Fruit fly (Drosophila melanogaster) whole organism, embryonic: ENCODE measurements around the gene DIP2.
A peak's percentile ranks its signal among the peaks of the same experiment; 100 is the strongest.

ENCODE experiments used
- Asciz ChIP-seq: fragments of 200-800 bp; sonication (Bioruptor generic); optimal IDR thresholded peaks from 2 replicates; lab custom pipeline; 2017; ENCODE audit warnings: missing biosample characterization, mild to moderate bottlenecking, missing genetic modification characterization, missing genetic modification reagents
- Atf3 ChIP-seq: fragments of 200-800 bp; sonication (Bioruptor generic); optimal IDR thresholded peaks from 3 replicates; lab custom pipeline; 2016; ENCODE audit warnings: missing biosample characterization, missing genetic modification characterization
- Bteb2 ChIP-seq: fragments of 200-800 bp; sonication (Bioruptor generic); optimal IDR thresholded peaks from 2 replicates; lab custom pipeline; 2016; ENCODE audit warnings: missing biosample characterization, missing genetic modification characterization
- CG10654 ChIP-seq: fragments of 200-800 bp; sonication (Bioruptor generic); optimal IDR thresholded peaks from 2 replicates; lab custom pipeline; 2016; ENCODE audit warnings: missing biosample characterization, missing genetic modification characterization
- CG11398 ChIP-seq: fragments of 200-800 bp; sonication (Bioruptor generic); optimal IDR thresholded peaks from 2 replicates; lab custom pipeline; 2016; ENCODE audit warnings: missing biosample characterization, missing genetic modification characterization
- CG11560 ChIP-seq: fragments of 200-800 bp; sonication (Bioruptor generic); IDR thresholded peaks from 3 replicates; pipeline ENCODE4 v1.3.6; 2022; ENCODE audit warnings: missing biosample characterization, missing genetic modification characterization
- CG15601 ChIP-seq: fragments of 200-800 bp; sonication (Bioruptor generic); optimal IDR thresholded peaks from 3 replicates; lab custom pipeline; 2019; ENCODE audit warnings: missing biosample characterization, mild to moderate bottlenecking, missing genetic modification characterization, moderate library complexity
- CG1647 ChIP-seq: fragments of 200-800 bp; sonication (Bioruptor generic); optimal IDR thresholded peaks from 3 replicates; lab custom pipeline; 2016; ENCODE audit warnings: missing biosample characterization, missing genetic modification characterization
- CG17186 ChIP-seq: fragments of 200-800 bp; sonication (Bioruptor generic); optimal IDR thresholded peaks from 3 replicates; lab custom pipeline; 2017; ENCODE audit warnings: missing biosample characterization, missing genetic modification reagents, missing genetic modification characterization
- CG18599 ChIP-seq: fragments of 200-800 bp; sonication (Bioruptor generic); optimal IDR thresholded peaks from 3 replicates; lab custom pipeline; 2017; ENCODE audit warnings: missing biosample characterization, missing genetic modification characterization, mild to moderate bottlenecking, moderate library complexity, missing genetic modification reagents
- CG18764 ChIP-seq: fragments of 200-800 bp; sonication (Bioruptor generic); optimal IDR thresholded peaks from 3 replicates; lab custom pipeline; 2016; ENCODE audit warnings: missing biosample characterization, missing genetic modification characterization
- CG30431 ChIP-seq: fragments of 200-800 bp; sonication (Bioruptor generic); optimal IDR thresholded peaks from 2 replicates; lab custom pipeline; 2017; ENCODE audit warnings: missing biosample characterization, missing genetic modification characterization
- CG32772 ChIP-seq: fragments of 200-800 bp; sonication (Bioruptor generic); IDR thresholded peaks from 2 replicates; pipeline ENCODE4 v1.3.6; 2022; ENCODE audit warnings: missing biosample characterization, missing genetic modification characterization
- CG3995 ChIP-seq: fragments of 200-800 bp; sonication (Bioruptor generic); optimal IDR thresholded peaks from 3 replicates; lab custom pipeline; 2016; ENCODE audit warnings: missing biosample characterization, missing genetic modification characterization
- CG4707 ChIP-seq: fragments of 200-800 bp; sonication (Bioruptor generic); optimal IDR thresholded peaks from 2 replicates; lab custom pipeline; 2018; ENCODE audit warnings: missing biosample characterization, mild to moderate bottlenecking, missing genetic modification characterization, moderate library complexity
- CG4854 ChIP-seq: fragments of 200-800 bp; sonication (Bioruptor generic); optimal IDR thresholded peaks from 2 replicates; lab custom pipeline; 2016; ENCODE audit warnings: missing biosample characterization, missing genetic modification characterization, inconsistent platforms
- CG5245 ChIP-seq: fragments of 200-800 bp; sonication (Bioruptor generic); optimal IDR thresholded peaks from 3 replicates; lab custom pipeline; 2016; ENCODE audit warnings: missing biosample characterization, missing genetic modification characterization
- CG6175 ChIP-seq: fragments of 200-800 bp; sonication (Bioruptor generic); IDR thresholded peaks from 3 replicates; pipeline ENCODE4 v1.3.6; 2022; ENCODE audit warnings: missing biosample characterization, missing genetic modification characterization
- CG6854 ChIP-seq: fragments of 200-800 bp; sonication (Bioruptor generic); optimal IDR thresholded peaks from 3 replicates; lab custom pipeline; 2017; ENCODE audit warnings: missing biosample characterization, mild to moderate bottlenecking, missing genetic modification characterization
- CG7271 ChIP-seq: fragments of 200-800 bp; sonication (Bioruptor generic); optimal IDR thresholded peaks from 2 replicates; lab custom pipeline; 2018; ENCODE audit warnings: missing biosample characterization, mild to moderate bottlenecking, missing genetic modification characterization, moderate library complexity
- CG8944 ChIP-seq: fragments of 200-800 bp; sonication (Bioruptor generic); optimal IDR thresholded peaks from 3 replicates; lab custom pipeline; 2016; ENCODE audit warnings: missing biosample characterization, missing genetic modification characterization
- Camta ChIP-seq: fragments of 200-800 bp; sonication (Bioruptor generic); optimal IDR thresholded peaks from 2 replicates; lab custom pipeline; 2016; ENCODE audit warnings: missing biosample characterization, missing genetic modification characterization
- Dip3 ChIP-seq: fragments of 200-800 bp; sonication (Bioruptor generic); optimal IDR thresholded peaks from 3 replicates; lab custom pipeline; 2016; ENCODE audit warnings: missing biosample characterization, missing genetic modification characterization
- Dll ChIP-seq: fragments of 200-800 bp; sonication (Bioruptor generic); IDR thresholded peaks from 4 replicates; pipeline ENCODE4 v1.3.6; 2022; ENCODE audit warnings: missing biosample characterization, missing genetic modification characterization; ENCODE audit not compliant: partially characterized antibody
- Dp ChIP-seq: fragments of 200-800 bp; sonication (Bioruptor generic); optimal IDR thresholded peaks from 2 replicates; lab custom pipeline; 2018; ENCODE audit warnings: missing biosample characterization, mild to moderate bottlenecking, missing genetic modification characterization, moderate library complexity
- Drgx ChIP-seq: fragments of 200-800 bp; sonication (Bioruptor generic); IDR thresholded peaks from 2 replicates; pipeline ENCODE4 v1.3.6; 2022; ENCODE audit warnings: missing biosample characterization, missing genetic modification characterization
- Elba2 ChIP-seq: fragments of 200-800 bp; sonication (Bioruptor generic); optimal IDR thresholded peaks from 3 replicates; lab custom pipeline; 2016; ENCODE audit warnings: missing biosample characterization, missing genetic modification characterization
- Fer3 ChIP-seq: fragments of 200-800 bp; sonication (Bioruptor generic); optimal IDR thresholded peaks from 2 replicates; lab custom pipeline; 2018; ENCODE audit warnings: missing biosample characterization, mild to moderate bottlenecking, missing genetic modification characterization, moderate library complexity
- Hmr ChIP-seq: fragments of 200-800 bp; sonication (Bioruptor generic); optimal IDR thresholded peaks from 3 replicates; lab custom pipeline; 2017; ENCODE audit warnings: mild to moderate bottlenecking, missing biosample characterization, missing genetic modification reagents, missing genetic modification characterization
- Lpt ChIP-seq: fragments of >200 bp; optimal IDR thresholded peaks from 2 replicates; lab custom pipeline; 2018; ENCODE audit warnings: missing biosample characterization, missing genetic modification characterization
- NC2β ChIP-seq: fragments of 200-800 bp; sonication (Bioruptor generic); optimal IDR thresholded peaks from 2 replicates; lab custom pipeline; 2016; ENCODE audit warnings: missing biosample characterization, missing genetic modification characterization
- Neu2 ChIP-seq: fragments of 200-800 bp; sonication (Bioruptor generic); optimal IDR thresholded peaks from 3 replicates; lab custom pipeline; 2016; ENCODE audit warnings: missing biosample characterization, missing genetic modification characterization, borderline replicate concordance
- Spps ChIP-seq: fragments of 200-800 bp; sonication (Bioruptor generic); optimal IDR thresholded peaks from 2 replicates; lab custom pipeline; 2018; ENCODE audit warnings: missing biosample characterization, mild to moderate bottlenecking, missing genetic modification characterization
- TFAM ChIP-seq: fragments of 200-800 bp; sonication (Bioruptor generic); optimal IDR thresholded peaks from 2 replicates; lab custom pipeline; 2017; ENCODE audit warnings: missing biosample characterization, missing genetic modification characterization, inconsistent platforms
- Tbp ChIP-seq: fragments of >200 bp; optimal IDR thresholded peaks from 2 replicates; lab custom pipeline; 2018; ENCODE audit warnings: missing biosample characterization, missing genetic modification characterization
- ara ChIP-seq: fragments of 200-800 bp; sonication (Bioruptor generic); IDR thresholded peaks from 2 replicates; pipeline ENCODE4 v1.3.6; 2022; ENCODE audit warnings: missing biosample characterization, missing genetic modification characterization
- chm ChIP-seq: fragments of 200-800 bp; sonication (Bioruptor generic); IDR thresholded peaks from 2 replicates; pipeline ENCODE4 v1.3.6; 2022; ENCODE audit warnings: missing biosample characterization, missing genetic modification characterization
- ci ChIP-seq: fragments of 200-800 bp; sonication (Bioruptor generic); IDR thresholded peaks from 3 replicates; pipeline ENCODE4 v1.3.6; 2022; ENCODE audit warnings: missing biosample characterization, missing genetic modification characterization
- eyg ChIP-seq: fragments of 200-800 bp; sonication (Bioruptor generic); optimal IDR thresholded peaks from 3 replicates; lab custom pipeline; 2016; ENCODE audit warnings: missing biosample characterization, missing genetic modification characterization
- gcm ChIP-seq: fragments of 200-800 bp; sonication (Bioruptor generic); optimal IDR thresholded peaks from 2 replicates; lab custom pipeline; 2019; ENCODE audit warnings: missing biosample characterization, mild to moderate bottlenecking, missing genetic modification characterization, moderate library complexity
- gfzf ChIP-seq: fragments of 200-800 bp; sonication (Bioruptor generic); optimal IDR thresholded peaks from 2 replicates; lab custom pipeline; 2016; ENCODE audit warnings: missing biosample characterization, mild to moderate bottlenecking, missing genetic modification characterization, moderate library complexity
- gro ChIP-seq: fragments of 200-800 bp; sonication (Bioruptor generic); optimal IDR thresholded peaks from 2 replicates; lab custom pipeline; 2016; ENCODE audit warnings: missing biosample characterization, missing genetic modification characterization
- gt ChIP-seq: fragments of 200-800 bp; sonication (Bioruptor generic); IDR thresholded peaks from 2 replicates; pipeline ENCODE4 v1.3.6; 2022; ENCODE audit warnings: missing biosample characterization, missing genetic modification characterization
- h ChIP-seq: fragments of >200 bp; optimal IDR thresholded peaks from 2 replicates; lab custom pipeline; 2017
- kni ChIP-seq: fragments of 200-800 bp; sonication (Bioruptor generic); optimal IDR thresholded peaks from 3 replicates; lab custom pipeline; 2017; ENCODE audit warnings: mild to moderate bottlenecking, missing biosample characterization, missing genetic modification reagents, missing genetic modification characterization
- odd ChIP-seq: fragments of 200-800 bp; sonication (Bioruptor generic); optimal IDR thresholded peaks from 2 replicates; lab custom pipeline; 2017; ENCODE audit warnings: missing biosample characterization, mild to moderate bottlenecking, missing genetic modification characterization
- otp ChIP-seq: fragments of 200-800 bp; sonication (Bioruptor generic); IDR thresholded peaks from 3 replicates; pipeline ENCODE4, ENCODE4 v1.3.6; 2022; ENCODE audit warnings: missing biosample characterization, missing genetic modification characterization
- rib ChIP-seq: fragments of 200-800 bp; sonication (Bioruptor generic); IDR thresholded peaks from 2 replicates; pipeline ENCODE4 v1.3.6; 2022; ENCODE audit warnings: missing biosample characterization, missing genetic modification characterization
- schlank ChIP-seq: fragments of 200-800 bp; sonication (Bioruptor generic); optimal IDR thresholded peaks from 2 replicates; lab custom pipeline; 2018; ENCODE audit warnings: missing biosample characterization, mild to moderate bottlenecking, missing genetic modification characterization
- sima ChIP-seq: fragments of 200-800 bp; sonication (Bioruptor generic); optimal IDR thresholded peaks from 2 replicates; lab custom pipeline; 2016; ENCODE audit warnings: missing biosample characterization, missing genetic modification characterization
- usp ChIP-seq: fragments of >200 bp; optimal IDR thresholded peaks from 2 replicates; lab custom pipeline; 2017; ENCODE audit warnings: missing biosample characterization, missing genetic modification characterization

DIP2 gene

DNA sequence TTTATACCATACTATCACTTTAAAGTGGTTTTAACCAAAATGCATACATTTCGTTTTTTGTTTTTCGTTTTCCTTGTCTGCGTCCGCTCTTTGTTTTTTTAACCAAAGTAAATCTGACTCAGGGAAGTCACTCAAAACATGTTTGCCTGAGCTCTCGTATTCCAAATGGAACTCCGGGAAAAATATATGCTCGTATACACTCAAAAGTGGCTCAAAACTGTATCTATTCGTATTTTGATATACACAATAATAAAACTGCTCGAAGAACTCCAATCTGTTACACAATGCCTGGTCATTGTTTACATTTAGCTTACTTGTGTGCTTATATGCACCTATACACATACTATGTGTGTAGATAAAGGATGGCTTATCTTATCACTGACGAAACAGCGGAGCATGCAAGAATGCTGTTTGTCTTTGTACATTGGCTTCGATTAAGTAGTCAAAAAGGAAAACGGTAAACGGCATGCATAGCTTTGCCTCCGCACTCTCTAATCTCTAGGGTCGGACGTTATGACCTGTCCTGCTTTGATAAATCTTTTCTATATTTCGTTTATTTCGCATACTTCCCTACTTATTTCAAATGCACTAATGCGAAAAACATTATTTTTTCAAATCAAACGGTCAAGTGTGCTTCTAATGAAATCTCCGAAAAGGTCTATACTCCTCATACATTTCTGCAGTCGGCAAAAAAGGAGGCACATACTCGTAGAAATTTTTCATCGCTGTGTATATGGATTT is 13.2 kb upstream of the DIP2 start, which contains the start of gene miple2 (continued):
- TF ChIP-seq sima (GFP tag; lab: Kevin White, UChicago) (no peak), CG11560 (tag; lab: Robert Waterston, UW) (no peak), h (lab: Kevin White, UChicago) (no peak), CG18764 (GFP tag; lab: Kevin White, UChicago) (peak; percentile 11), CG10654 (GFP tag; lab: Kevin White, UChicago) (no peak), CG7271 (no peak), Atf3 (GFP tag; lab: Kevin White, UChicago) (no peak), NC2β (GFP tag; lab: Kevin White, UChicago) (no peak), eyg (GFP tag; lab: Kevin White, UChicago) (no peak), Bteb2 (GFP tag; lab: Kevin White, UChicago) (peak; percentile 38), gfzf (GFP tag; lab: Kevin White, UChicago) (no peak), odd (GFP tag; lab: Kevin White, UChicago) (peak; percentile 54), gcm (GFP tag; lab: Kevin White, UChicago) (no peak), gt (GFP tag; lab: Robert Waterston, UW) (no peak), CG18599 (GFP tag; lab: Kevin White, UChicago) (peak; percentile 64), CG8944 (GFP tag; lab: Kevin White, UChicago) (peak; percentile 20), Neu2 (GFP tag; lab: Kevin White, UChicago) (no peak), Hmr (peak; percentile 66), CG1647 (no peak), ara (peak; percentile 53; the same call in 1 of the 2 replicates), CG3995 (no peak), rib (GFP tag; lab: Robert Waterston, UW) (0 out of 2 replicates have a peak, but pooled peaks have one; percentile 38), Fer3 (tag; lab: Kevin White, UChicago) (peak; percentile 15), usp (GFP tag; lab: Kevin White, UChicago) (no peak), Dp (GFP tag; lab: Kevin White, UChicago) (no peak), CG32772 (no peak), CG6854 (GFP tag; lab: Kevin White, UChicago) (peak; percentile 31), CG5245 (GFP tag; lab: Kevin White, UChicago) (no peak), Spps (peak; percentile 6), Lpt (no peak), otp (GFP tag; lab: Robert Waterston, UW) (no peak), gro (peak; percentile 53), ci (GFP tag; lab: Robert Waterston, UW) (0 out of 3 replicates have a peak, but pooled peaks have one; percentile 6), CG15601 (peak; percentile 72), Elba2 (GFP tag; lab: Kevin White, UChicago) (no peak), CG6175 (no peak), Asciz (peak; percentile 61), Drgx (GFP tag; lab: Robert Waterston, UW) (peak; percentile 31; the same call in 1 of the 2 replicates), CG30431 (GFP tag; lab: Kevin White, UChicago) (peak; percentile 1), kni (GFP tag; lab: Kevin White, UChicago) (peak; percentile 94), CG4854 (peak; percentile 30), chm (GFP tag; lab: Robert Waterston, UW) (0 out of 2 replicates have a peak, but pooled peaks have one; percentile 39), TFAM (no peak), Dll (GFP tag; lab: Robert Waterston, UW) (no peak), Dip3 (GFP tag; lab: Kevin White, UChicago) (no peak), CG4707 (GFP tag; lab: Kevin White, UChicago) (peak; percentile 59), CG17186 (GFP tag; lab: Kevin White, UChicago) (no peak), schlank (tag; lab: Kevin White, UChicago) (no peak), Camta (peak; percentile 15), Tbp (GFP tag; lab: Kevin White, UChicago) (no peak), CG11398 (GFP tag; lab: Kevin White, UChicago) (peak; percentile 71)
